Worm (Caenorhabditis elegans): ENCODE measurements around the gene mam-7.

The mam-7 gene

DNA sequence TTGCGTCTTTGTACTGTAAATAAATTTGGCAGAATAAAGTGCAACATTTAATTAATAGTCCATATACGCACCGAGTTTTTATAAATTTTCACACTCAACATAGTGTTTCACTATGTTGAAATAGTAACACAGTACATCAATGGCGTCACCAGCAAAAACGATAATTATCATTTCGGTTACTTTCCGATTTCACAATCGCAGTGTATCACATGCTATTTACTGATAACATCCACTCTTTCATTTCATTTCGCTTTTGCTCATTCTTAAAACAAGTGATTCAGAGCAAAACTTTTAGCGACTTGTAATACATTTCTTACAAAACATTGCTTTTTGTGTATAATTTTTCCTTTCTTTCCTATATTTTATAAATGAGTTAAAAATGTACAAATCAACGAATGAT lies 20.8 kb downstream of the mam-7 start, which contains the start of gene cbp-3:
Gene cbp-3, plus strand, starts transcription at position 272 of the 400 bp plus-strand sequence.
- no peak for TF ChIP-seq pros-1 (tag; optimal IDR thresholded peaks at IDR 0.05)
- no peak for TF ChIP-seq eyg-1 (tag; optimal IDR thresholded peaks at IDR 0.05)
- TF ChIP-seq lin-11 (tag; optimal IDR thresholded peaks at IDR 0.05): no peak
- TF ChIP-seq elt-2 (tag; optimal IDR thresholded peaks at IDR 0.05): peak; percentile 28

DNA sequence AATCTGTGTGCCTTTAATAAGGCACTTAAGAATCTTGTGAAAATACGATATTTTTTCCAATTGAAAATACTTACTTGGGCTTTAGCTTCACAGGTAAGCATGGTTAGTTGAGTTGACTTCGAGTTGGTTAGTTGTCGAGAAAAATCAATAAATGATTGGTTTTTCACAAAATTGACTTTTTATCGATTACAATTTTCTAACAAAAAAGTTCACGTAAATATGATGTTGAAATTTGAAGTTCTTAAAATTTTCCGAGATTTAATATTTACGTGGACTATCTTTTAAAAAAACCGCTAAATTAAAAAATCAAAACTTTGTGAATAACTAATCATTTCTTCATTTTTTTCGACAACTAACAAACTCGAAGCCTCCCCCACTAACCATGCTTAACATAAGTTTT lies 27.8 kb downstream of the mam-7 start, which contains the start of gene F40F12.3:
Gene F40F12.3, minus strand, starts transcription at position 101 of the 400 bp plus-strand sequence.
- TF ChIP-seq elt-2 (tag; optimal IDR thresholded peaks at IDR 0.05): no peak
- TF ChIP-seq zip-5 (tag; optimal IDR thresholded peaks at IDR 0.05): no peak
- TF ChIP-seq rnt-1 (tag; optimal IDR thresholded peaks at IDR 0.05): no peak
- TF ChIP-seq hlh-8 (tag; optimal IDR thresholded peaks at IDR 0.05): no peak
- TF ChIP-seq lim-6 (tag; optimal IDR thresholded peaks at IDR 0.05): no peak
- TF ChIP-seq unc-86 (tag; optimal IDR thresholded peaks at IDR 0.05): no peak
- no peak for TF ChIP-seq ceh-22 (tag; optimal IDR thresholded peaks at IDR 0.05)
- no peak for TF ChIP-seq F13H6.1 (tag; optimal IDR thresholded peaks at IDR 0.05)
- no peak for TF ChIP-seq ceh-14 (tag; optimal IDR thresholded peaks at IDR 0.05)
- TF ChIP-seq Y22D7AL.16 (tag; optimal IDR thresholded peaks at IDR 0.05): no peak
- no peak for TF ChIP-seq hlh-6 (tag; optimal IDR thresholded peaks at IDR 0.05)
- no peak for TF ChIP-seq hlh-30 (tag; optimal IDR thresholded peaks at IDR 0.05; ENCODE audit: insufficient read depth)

DNA sequence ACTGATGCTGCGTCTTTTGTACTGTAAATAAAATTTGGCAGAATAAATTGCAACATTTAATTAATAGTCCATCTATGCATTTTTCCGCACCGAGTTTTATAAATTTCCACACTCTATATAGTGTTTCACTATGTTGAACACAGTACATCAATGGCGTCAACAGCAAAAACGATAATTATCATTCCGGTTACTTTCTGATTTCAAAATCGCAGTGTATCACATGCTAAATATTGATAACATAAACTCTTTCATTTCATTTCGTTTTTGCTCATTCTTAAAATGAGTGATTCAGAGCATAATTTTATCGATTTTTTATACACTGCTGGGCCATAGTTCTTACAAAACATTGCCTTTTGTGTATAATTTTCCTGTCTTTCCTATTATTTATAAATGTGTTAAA lies 29.4 kb downstream of the mam-7 start:
- no peak for TF ChIP-seq nfya-1 (tag; optimal IDR thresholded peaks at IDR 0.05)
- no peak for TF ChIP-seq hlh-15 (tag; optimal IDR thresholded peaks at IDR 0.05)
- no peak for TF ChIP-seq sox-4 (tag; optimal IDR thresholded peaks at IDR 0.05)
- TF ChIP-seq ceh-19 (GFP tag; optimal IDR thresholded peaks at IDR 0.05): no peak
- TF ChIP-seq ceh-6 (GFP tag; optimal IDR thresholded peaks at IDR 0.05): no peak
- no peak for TF ChIP-seq madf-2 (tag; optimal IDR thresholded peaks at IDR 0.05)

DNA sequence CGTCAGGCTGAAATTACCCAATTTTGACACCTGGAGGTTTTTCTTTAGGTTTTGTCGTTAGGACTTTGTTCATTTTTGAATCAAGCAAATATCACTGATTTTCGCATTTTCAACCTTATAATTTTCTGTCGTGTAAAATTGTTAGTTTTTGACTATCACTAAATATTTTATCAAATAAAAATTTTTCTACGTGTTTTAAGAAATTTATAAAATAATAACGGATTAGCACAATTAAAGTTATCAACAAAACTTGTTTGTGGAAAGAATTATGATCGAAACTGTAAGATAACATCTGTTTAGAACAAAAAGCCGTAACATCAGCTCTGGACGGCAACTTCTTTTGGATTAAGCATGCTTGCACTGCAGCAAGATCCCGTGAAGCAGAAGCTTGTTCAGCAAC lies 29.9 kb downstream of the mam-7 start, which contains the start of gene cbp-2:
Gene cbp-2, plus strand, starts transcription at position 301 of the 400 bp plus-strand sequence.
- no peak for TF ChIP-seq T23F11.4 (GFP tag; optimal IDR thresholded peaks at IDR 0.05)
- TF ChIP-seq lin-11 (tag; optimal IDR thresholded peaks at IDR 0.05): no peak
- no peak for TF ChIP-seq pat-9 (tag; optimal IDR thresholded peaks at IDR 0.05)
- no peak for TF ChIP-seq elt-4 (tag; optimal IDR thresholded peaks at IDR 0.05)
- no peak for TF ChIP-seq ref-2 (tag; optimal IDR thresholded peaks at IDR 0.05)
- TF ChIP-seq unc-3 (GFP tag; conservative IDR thresholded peaks at IDR 0.05): no peak
- TF ChIP-seq unc-3 (tag; optimal IDR thresholded peaks at IDR 0.05): no peak
- no peak for TF ChIP-seq eyg-1 (tag; optimal IDR thresholded peaks at IDR 0.05)
- no peak for TF ChIP-seq zip-5 (tag; optimal IDR thresholded peaks at IDR 0.05)
- TF ChIP-seq odd-2 (tag; optimal IDR thresholded peaks at IDR 0.05): no peak
- no peak for TF ChIP-seq F13H6.1 (tag; optimal IDR thresholded peaks at IDR 0.05)

ce11 chrIII:9926650-9927049 lies 33.7 kb downstream of the mam-7 start, which contains the start of gene ttr-3:
TSS of gene ttr-3 (minus strand) at chrIII:9926750.
- TF ChIP-seq Y22D7AL.16 (tag; optimal IDR thresholded peaks at IDR 0.05): no peak
- no peak for TF ChIP-seq K02D7.2 (tag; optimal IDR thresholded peaks at IDR 0.05)

DNA sequence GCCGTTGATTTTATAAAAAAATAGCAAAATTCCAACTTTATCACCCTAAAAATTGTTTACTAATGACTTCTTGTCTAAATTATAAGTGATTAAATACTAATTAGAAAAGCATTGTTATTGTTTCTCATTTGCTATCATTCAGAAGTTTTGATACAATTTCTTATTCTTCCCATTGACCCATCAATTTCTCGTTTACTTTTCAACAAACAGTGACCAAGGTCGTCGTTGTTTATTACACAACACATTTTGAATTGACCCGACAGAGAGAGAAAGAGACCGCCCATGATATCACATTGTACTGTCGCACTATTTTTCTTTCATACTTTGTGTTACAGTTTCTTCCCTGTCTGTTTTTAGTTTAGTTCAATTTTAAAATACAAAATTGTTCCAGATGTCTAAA lies 34.4 kb downstream of the mam-7 start, which contains the start of gene ttr-2:
Gene ttr-2, plus strand, starts transcription at position 392 of the 400 bp plus-strand sequence.
- TF ChIP-seq ceh-45 (GFP tag; IDR thresholded peaks at IDR 0.05) (no peak), ceh-9 (tag; optimal IDR thresholded peaks at IDR 0.05) (no peak), hlh-13 (GFP tag; optimal IDR thresholded peaks at IDR 0.05) (no peak), unc-55 (GFP tag; optimal IDR thresholded peaks at IDR 0.05) (no peak), pag-3 (tag; optimal IDR thresholded peaks at IDR 0.05; ENCODE audit: borderline replicate concordance) (no peak), odd-2 (tag; optimal IDR thresholded peaks at IDR 0.05) (no peak), ceh-19 (GFP tag; optimal IDR thresholded peaks at IDR 0.05) (no peak), K09A11.1 (tag; optimal IDR thresholded peaks at IDR 0.05; ENCODE audit: insufficient read depth) (no peak), pax-1 (tag; optimal IDR thresholded peaks at IDR 0.05) (no peak)

All from whole organism, late embryonic.